Worm (Caenorhabditis elegans): Measurements from ENCODE around the gene srz-25.

ce11 chrV:17552759-17553158, 12.4 kb downstream of the srz-25 start, which contains the start of gene C38D9.8:
- TF ChIP-seq pha-4 (tag; optimal IDR thresholded peaks at IDR 0.05) (no peak), tbx-2 (tag; optimal IDR thresholded peaks at IDR 0.05) (no peak), ceh-18 (tag; optimal IDR thresholded peaks at IDR 0.05) (no peak), ceh-48 (tag; optimal IDR thresholded peaks at IDR 0.05) (no peak), pqm-1 (tag; optimal IDR thresholded peaks at IDR 0.05) (no peak), ceh-22 (tag; optimal IDR thresholded peaks at IDR 0.05) (no peak), unc-86 (tag; optimal IDR thresholded peaks at IDR 0.05) (no peak), ceh-34 (tag; optimal IDR thresholded peaks at IDR 0.05) (no peak), rnt-1 (tag; optimal IDR thresholded peaks at IDR 0.05) (no peak), nfya-1 (tag; optimal IDR thresholded peaks at IDR 0.05) (no peak), ztf-16 (tag; optimal IDR thresholded peaks at IDR 0.05) (no peak), ama-1 (optimal IDR thresholded peaks at IDR 0.05) (no peak), C38D4.7 (GFP tag; optimal IDR thresholded peaks at IDR 0.05) (no peak), hlh-8 (tag; optimal IDR thresholded peaks at IDR 0.05) (no peak)

Measured in whole organism, late embryonic.